Worm (Caenorhabditis elegans): ENCODE measurements around the gene aipr-1.
"Not testable (repeated sequence)": the region's sequence is repeated elsewhere in the genome, so short reads cannot be mapped to it uniquely, and the experiment has no call there.

aipr-1 gene

DNA sequence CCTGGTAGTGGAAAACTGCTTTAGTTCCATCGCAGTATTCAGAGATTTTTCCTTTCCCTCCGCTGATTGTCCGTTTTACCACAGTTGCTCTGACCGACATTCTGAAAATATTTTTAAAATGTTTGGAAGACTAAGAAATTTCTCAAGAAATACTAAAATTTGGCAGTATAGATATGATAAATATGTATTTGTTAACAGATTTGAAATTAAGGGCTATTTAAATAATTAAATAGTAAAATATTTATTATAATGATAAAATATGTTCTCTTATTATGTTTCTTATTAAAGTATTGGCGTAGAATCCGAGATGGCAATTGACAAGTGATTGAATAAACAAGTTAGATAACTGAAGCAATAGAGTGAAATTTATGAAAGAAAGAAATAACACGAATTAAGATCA, at the start of gene aipr-1:
Gene aipr-1 (minus strand): TSS at position 101 of the 400 bp plus-strand sequence.
- TF ChIP-seq unc-62 (GFP tag; optimal IDR thresholded peaks at IDR 0.05): no peak

DNA sequence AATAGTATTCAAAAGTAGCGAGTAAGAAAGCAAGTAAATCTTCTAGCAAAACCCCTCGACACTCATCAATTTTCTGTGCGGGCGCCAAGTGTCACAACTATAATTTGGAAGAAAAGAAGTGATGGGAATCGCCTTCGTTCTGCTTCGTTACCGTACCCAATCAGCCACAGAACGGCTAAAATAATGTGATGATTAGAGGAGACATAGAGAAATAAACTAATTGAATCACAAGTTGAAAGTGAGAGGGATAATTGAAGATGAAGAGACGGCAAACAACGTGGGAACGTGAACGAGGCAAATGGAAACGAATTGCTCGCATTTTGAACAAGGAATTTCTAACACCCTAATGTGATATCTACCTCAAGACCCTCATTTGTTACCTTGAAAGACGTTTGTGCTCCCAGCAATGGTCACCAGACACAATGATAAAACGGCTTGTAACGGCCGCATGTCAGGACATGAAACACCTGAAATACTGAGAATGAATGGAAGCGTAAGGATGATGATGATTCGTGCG, 48.7 kb upstream of the aipr-1 start, which contains the start of gene T19D12.6:
Gene T19D12.6 (minus strand): TSS at position 467 of the 517 bp plus-strand sequence.
- TF ChIP-seq unc-62 (GFP tag; optimal IDR thresholded peaks at IDR 0.05): no peak

DNA sequence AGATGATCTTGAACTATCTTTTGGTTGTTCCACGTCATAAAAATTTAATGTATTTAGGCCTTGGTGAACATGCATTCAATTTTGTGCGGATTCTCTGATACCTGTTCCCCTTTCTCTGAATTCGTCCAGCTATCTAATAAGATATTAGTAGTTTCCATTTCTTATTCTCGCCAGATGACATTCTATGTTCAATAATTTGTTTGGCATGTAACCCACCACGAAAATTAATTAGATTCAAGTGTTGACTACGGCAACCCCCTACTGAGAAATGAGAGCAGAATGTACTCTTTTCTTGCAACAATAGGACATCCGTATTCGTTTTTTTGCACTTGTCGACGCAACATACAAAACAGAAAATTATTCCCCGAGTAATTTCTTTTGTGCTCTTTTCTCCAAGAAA, 48.1 kb upstream of the aipr-1 start:
- TF ChIP-seq unc-62 (GFP tag; optimal IDR thresholded peaks at IDR 0.05): no peak

DNA sequence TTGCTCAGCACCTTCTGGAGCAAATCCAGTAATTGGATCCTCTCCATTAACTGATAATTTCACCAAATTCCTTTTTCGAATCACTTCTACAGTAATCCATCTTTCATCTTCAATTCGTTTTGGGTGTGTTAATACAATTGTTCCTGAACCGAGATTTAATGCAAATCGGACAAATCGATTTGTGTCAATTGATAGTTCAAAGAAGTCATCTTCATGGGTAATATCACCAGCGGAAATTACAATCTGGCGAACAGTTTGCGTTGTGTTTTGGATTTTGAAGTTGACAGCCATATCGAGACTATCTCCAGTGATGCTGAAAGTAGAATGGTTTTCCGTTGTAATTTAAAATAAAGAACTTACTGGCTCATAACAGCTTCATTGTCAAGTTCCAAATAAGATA, 43.8 kb upstream of the aipr-1 start:
- TF ChIP-seq unc-62 (GFP tag; optimal IDR thresholded peaks at IDR 0.05): no peak

DNA sequence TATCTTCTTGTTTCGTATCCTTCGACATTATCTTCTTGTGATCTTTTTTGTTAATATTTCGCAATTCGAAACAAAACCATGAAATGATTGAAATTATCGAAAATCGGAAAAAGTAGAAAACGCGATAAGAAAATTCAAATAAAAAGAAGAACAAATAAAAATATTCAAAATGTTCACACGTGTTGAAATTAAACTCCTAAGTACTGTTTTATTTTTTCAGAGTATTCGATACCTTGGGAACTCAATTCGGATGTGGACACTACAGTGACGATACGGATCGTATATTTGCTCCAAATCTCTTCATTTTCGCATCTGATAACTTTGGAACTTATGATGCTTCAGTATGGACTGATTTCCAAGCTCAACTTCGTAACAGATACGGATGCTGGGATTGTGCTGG, 42.1 kb upstream of the aipr-1 start, which contains the start of gene T19D12.5:
Gene T19D12.5 (minus strand): TSS at position 101 of the 400 bp plus-strand sequence.
- TF ChIP-seq unc-62 (GFP tag; optimal IDR thresholded peaks at IDR 0.05): no peak

DNA sequence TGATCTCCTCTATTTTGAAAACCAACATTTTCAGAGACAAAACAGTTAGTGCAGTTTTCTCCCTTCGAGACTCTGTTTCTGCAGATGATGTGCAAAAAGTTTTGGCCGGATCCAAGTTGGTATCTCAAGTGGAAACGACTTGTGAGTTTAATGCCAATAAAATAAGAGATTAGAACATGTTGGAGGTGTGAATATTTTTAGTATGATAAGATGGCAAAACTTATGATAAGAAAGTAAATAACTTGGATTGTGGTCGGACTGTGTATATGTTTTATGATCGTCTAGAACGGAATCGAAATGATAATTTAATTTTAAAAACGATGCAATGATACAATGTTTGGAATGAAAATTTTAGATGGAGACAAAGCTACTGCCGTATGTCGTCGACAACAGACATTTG, 37.9 kb upstream of the aipr-1 start:
- TF ChIP-seq unc-62 (GFP tag; optimal IDR thresholded peaks at IDR 0.05): no peak

DNA sequence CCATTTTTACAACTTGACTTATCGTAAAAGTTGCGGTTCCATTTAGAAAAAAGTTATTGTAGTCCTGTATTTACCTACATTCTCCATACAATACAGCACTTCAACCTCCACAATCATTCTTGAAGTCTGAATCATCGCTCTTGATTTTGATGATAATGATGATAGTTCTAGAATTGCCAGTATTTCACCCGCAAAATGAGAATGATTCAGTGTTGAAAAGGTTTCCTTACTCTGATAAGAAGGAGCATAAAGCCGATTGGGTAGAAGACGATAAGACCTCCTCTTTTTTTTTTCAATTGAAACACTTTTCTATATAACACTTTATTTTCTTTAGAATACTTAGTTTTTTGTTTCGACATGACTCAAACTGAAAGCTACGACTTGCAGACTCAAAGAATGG, 36.8 kb upstream of the aipr-1 start, which contains the start of gene T19D12.4:
Gene T19D12.4 (plus strand): TSS at position 295 of the 400 bp plus-strand sequence.
- TF ChIP-seq unc-62 (GFP tag; optimal IDR thresholded peaks at IDR 0.05): no peak

DNA sequence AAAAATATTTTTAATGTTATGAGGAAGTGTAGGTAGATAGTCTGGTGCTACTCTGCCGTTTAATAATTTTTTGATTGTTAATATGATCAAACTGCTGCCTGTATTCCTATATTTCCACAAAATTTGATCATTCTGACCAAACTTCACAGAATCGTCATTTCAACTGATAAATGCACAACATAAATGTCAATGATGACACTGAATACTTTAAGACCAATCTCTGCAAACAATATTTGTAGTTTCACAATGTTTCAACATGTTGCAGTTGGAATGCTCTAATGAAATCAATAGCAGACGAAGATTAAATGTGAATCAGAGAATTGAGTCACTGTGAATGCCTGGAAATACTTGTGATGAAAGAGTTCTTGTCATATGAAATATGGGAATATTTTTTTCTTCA, 35.7 kb upstream of the aipr-1 start:
- no peak for TF ChIP-seq unc-62 (GFP tag; optimal IDR thresholded peaks at IDR 0.05)

DNA sequence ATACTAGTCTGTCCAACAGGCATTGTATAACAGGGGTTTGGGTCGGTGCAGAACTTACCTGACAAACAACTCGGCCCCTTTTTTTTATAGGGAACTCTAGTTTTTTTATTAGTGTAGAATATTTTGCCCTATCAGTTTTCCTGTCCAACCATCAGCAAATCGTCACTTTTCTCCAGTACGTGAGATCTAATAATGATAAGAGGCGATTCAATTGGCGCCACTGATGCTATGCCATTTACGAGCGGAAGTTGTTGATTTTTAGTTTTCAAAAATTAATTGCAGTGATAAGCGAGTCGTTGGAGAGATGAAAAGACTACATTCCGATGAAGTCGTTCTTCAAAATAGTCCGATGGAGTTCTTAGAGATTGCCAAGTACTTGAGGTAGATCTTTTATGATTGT, 34.3 kb upstream of the aipr-1 start:
- no peak for TF ChIP-seq unc-62 (GFP tag; optimal IDR thresholded peaks at IDR 0.05)

DNA sequence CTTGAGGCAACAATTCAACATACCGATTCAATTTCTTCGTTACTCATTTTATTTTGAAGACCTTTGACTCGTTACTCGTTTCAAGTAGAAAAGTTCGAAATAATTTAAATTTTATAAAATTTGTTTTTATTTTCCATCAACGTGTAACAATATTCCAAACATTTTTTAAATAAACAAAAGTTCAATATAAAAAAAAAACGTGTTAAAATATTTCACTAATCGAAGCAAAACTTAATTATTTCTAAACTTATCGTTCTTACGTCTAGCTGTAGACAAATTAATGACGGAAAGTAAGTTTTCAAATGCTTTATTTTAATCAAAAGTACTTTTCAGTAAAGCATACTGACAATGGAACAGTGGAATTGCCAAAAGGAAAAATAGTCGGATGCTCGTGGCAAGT, 33.1 kb upstream of the aipr-1 start, which contains the start of the genes F54H5.5 and F54H5.2:
Gene F54H5.5 (minus strand): TSS at position 101 of the 400 bp plus-strand sequence.
Gene F54H5.2 (plus strand): TSS at position 303 of the 400 bp plus-strand sequence.
- TF ChIP-seq unc-62 (GFP tag; optimal IDR thresholded peaks at IDR 0.05): not testable (repeated sequence)

DNA sequence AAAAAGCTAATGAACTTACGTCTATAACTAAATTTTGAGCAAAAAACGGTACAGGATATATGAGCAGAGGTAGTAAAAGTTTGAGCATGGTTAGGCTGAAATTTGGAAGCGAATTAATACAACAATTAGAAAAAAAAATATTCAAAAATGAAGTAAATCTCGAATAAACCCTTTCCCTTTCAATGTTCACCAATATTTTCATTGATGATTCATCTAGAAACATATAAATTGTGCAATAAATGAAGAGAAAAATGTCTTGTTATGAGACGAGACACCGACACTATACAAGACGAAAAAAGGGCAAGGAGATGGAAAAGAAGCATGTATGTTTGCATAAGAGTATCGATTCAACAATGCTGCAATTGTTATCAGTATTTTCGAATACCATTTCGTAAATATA, 31.3 kb upstream of the aipr-1 start, which contains the start of gene F54H5.14:
Gene F54H5.14 (minus strand): TSS at position 101 of the 400 bp plus-strand sequence.
- no peak for TF ChIP-seq unc-62 (GFP tag; optimal IDR thresholded peaks at IDR 0.05)

DNA sequence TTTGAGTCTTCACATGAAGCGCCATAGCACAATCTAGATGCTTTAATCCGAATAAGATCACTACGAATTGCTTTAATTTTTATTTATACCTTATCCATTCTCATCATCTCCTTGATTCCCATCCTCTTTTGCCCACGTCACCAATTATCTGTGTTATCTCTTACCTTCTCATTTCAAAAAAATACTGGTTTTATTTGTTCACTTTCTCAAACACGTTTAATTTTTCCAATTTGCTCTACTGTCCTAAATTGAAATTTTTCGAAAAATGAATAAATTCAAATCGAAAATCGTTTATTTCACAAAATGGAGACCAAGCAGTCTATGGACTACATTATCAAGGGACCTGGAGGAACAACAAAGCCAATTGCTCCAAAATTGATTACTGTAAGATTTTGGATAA, 27.8 kb upstream of the aipr-1 start, which contains the start of gene F54H5.3:
Gene F54H5.3 (plus strand): TSS at position 301 of the 400 bp plus-strand sequence.
- TF ChIP-seq unc-62 (GFP tag; optimal IDR thresholded peaks at IDR 0.05): no peak

DNA sequence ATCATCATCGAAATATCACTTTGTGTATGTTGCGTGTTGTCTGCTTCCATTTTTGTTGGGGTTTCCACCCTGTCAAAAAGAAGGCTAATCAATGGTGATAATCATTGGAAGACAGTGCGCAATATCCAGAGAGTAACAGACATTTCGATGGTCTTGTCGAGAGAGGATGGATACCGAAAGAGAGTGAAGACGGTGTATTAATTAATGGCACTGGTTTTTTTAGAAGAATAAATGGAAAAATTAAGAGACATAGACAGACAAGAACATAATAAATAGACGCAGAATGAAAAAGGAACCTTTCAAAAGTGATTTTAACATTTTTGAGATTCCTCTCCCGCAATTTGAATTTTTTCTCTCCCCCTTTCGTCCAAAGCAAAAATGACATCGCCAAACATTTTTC, 25.0 kb upstream of the aipr-1 start:
- TF ChIP-seq unc-62 (GFP tag; optimal IDR thresholded peaks at IDR 0.05): no peak

DNA sequence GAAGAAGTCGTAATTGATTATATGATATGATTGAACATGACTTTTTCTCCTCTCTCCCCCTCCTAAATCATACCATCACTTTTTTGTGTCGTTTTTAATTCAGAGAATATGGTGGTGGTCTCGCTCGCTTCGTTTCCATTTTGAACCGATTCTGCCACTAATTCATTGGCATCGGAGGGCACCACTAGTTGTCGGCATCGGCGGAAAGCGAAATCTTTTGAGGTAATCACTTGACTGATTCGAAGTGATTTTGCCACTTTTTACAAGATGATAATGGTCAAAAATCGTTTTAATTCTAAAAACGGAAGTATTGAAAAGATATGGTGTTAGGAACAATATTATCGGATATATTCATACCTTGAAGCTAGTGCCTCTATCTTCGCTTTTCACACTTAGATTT, 22.7 kb upstream of the aipr-1 start, which contains the start of gene klf-3:
Gene klf-3 (plus strand): TSS at position 109 of the 400 bp plus-strand sequence.
- TF ChIP-seq unc-62 (GFP tag; optimal IDR thresholded peaks at IDR 0.05): no peak

DNA sequence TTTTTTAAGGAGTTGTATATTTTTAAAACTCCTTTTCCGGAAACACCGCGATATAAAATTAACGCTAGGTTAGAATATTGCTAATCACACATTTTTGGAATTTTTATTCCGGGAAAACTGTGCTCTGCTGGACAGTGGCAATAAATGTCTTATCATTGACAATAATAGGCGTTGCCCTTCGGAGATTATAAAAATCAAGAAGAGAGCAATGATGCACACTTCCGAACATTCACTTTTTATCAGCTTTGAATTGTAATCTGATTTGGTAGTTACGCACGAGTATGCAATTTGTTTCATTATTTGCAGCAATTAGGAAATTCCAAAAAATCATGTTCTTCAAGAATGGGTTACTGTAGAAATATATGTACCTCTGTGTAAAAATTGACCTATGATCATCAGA, 22.1 kb upstream of the aipr-1 start:
- TF ChIP-seq unc-62 (GFP tag; optimal IDR thresholded peaks at IDR 0.05): no peak

DNA sequence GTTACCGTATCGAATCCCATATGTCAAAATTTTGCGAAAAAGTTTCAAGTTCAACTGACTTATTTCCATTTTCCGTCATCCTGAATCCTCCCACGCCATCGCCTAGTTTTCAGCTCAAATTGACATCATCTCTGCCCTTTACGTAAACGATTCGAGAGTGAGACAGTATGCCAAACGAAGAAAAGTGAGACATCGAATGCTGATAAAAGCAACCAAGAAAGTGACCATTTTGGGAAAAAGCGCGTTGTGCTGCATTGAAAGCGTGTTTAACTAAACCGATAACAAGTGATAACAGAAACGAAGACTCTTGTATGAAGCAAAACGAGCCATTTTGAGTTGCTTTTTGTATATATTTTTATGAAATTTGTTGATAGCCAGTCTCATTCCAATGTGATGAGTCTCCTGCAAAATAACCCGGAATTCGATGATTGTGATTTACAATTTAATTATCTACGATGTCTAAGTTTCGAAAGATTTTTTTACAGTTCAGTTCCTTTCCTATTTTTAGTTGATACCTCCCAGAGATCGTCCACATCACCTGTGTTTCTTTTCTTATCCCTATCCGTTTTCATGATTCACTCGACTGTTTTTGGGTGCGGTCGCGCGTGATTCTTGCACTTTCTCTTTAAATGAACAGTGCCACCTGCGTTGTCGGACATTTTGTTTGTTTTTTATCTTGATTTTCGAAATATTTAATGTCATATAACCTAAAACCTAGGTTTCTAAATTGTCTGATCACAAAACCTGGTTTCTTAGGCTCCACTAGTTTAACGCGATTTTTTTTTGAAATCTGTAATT, 21.4 kb upstream of the aipr-1 start:
- TF ChIP-seq unc-62 (GFP tag; optimal IDR thresholded peaks at IDR 0.05): no peak

DNA sequence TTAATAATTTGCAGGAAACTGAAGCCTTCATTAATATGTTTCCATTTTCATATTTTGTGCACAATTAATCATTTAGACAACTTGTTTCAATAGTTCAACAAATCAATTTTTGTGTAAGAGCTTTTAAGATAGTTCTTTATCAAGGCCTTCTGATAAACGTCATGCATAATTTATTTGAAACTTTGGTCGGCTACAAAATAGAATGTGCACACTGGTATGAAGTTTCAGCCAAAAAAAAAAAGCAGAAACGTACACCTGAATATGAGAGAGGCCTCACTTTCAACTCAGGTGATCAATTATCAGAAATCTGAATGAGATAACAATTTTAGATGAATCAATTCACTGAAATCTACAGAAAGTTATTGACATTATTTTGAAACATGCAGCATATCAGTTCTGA, 20.4 kb upstream of the aipr-1 start:
- TF ChIP-seq unc-62 (GFP tag; optimal IDR thresholded peaks at IDR 0.05): no peak

Data from whole organism, dauer.